Worm (Caenorhabditis elegans): Measurements from ENCODE around the gene C47E12.11.

DNA sequence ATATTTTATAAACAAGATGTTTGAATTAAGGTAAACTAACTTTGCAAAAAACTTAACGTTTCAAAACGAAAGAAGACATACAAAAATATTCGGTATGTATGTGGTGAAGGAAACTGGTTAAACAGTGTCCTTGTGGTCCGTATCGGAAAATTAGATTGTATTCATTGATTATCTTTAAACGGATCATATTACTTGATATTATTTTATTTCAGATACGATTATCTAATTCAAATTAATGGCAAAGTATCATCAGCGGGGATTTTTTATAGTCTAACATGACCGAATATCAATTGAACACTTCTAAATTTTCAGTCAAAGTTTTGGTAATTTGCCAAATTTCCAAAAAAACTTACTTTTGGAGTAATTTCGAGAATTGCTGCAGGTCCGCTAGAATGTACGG, 37.6 kb downstream of the C47E12.11 start, which contains the start of gene C47E12.13:
- TF ChIP-seq unc-62 (GFP tag; optimal IDR thresholded peaks at IDR 0.05) (no peak), elt-2 (tag; optimal IDR thresholded peaks at IDR 0.05) (no peak), nhr-12 (tag; optimal IDR thresholded peaks at IDR 0.05) (no peak), nhr-11 (tag; optimal IDR thresholded peaks at IDR 0.05) (no peak), egl-27 (tag; optimal IDR thresholded peaks at IDR 0.05) (no peak), aly-2 (tag; optimal IDR thresholded peaks at IDR 0.05) (no peak), unc-39 (tag; optimal IDR thresholded peaks at IDR 0.05) (no peak), nhr-237 (tag; optimal IDR thresholded peaks at IDR 0.05) (no peak), skn-1 (tag; optimal IDR thresholded peaks at IDR 0.05) (no peak), ceh-82 (tag; optimal IDR thresholded peaks at IDR 0.05) (no peak), mdl-1 (tag; optimal IDR thresholded peaks at IDR 0.05) (no peak), pqm-1 (tag; optimal IDR thresholded peaks at IDR 0.05) (no peak), lin-39 (tag; optimal IDR thresholded peaks at IDR 0.05) (no peak), nfya-1 (tag; optimal IDR thresholded peaks at IDR 0.05; ENCODE audit: insufficient read depth) (no peak)

All from whole organism, L3 larva.